Fruit fly (Drosophila melanogaster) whole organism, embryonic: ENCODE measurements around the gene Gsc.

ENCODE experiments used
- Abd-B ChIP-seq: fragments of 200-800 bp; sonication (Bioruptor generic); optimal IDR thresholded peaks from 2 replicates; lab custom pipeline; 2018; ENCODE audit warnings: missing biosample characterization, mild to moderate bottlenecking, missing genetic modification characterization, moderate library complexity
- CG11560 ChIP-seq: fragments of 200-800 bp; sonication (Bioruptor generic); IDR thresholded peaks from 3 replicates; pipeline ENCODE4 v1.3.6; 2022; ENCODE audit warnings: missing biosample characterization, missing genetic modification characterization
- CG12155 ChIP-seq: fragments of 200-800 bp; sonication (Bioruptor generic); optimal IDR thresholded peaks from 3 replicates; lab custom pipeline; 2016; ENCODE audit warnings: missing biosample characterization, missing genetic modification characterization
- CG14014 ChIP-seq: fragments of 200-800 bp; sonication (Bioruptor generic); IDR thresholded peaks from 2 replicates; pipeline ENCODE4 v1.3.6; 2022; ENCODE audit warnings: missing biosample characterization, missing genetic modification characterization
- CG14710 ChIP-seq: fragments of 200-800 bp; sonication (Bioruptor generic); optimal IDR thresholded peaks from 3 replicates; lab custom pipeline; 2019; ENCODE audit warnings: missing biosample characterization, mild to moderate bottlenecking, missing genetic modification characterization, moderate library complexity
- CG14860 ChIP-seq: fragments of 200-800 bp; sonication (Bioruptor generic); IDR thresholded peaks from 3 replicates; pipeline ENCODE4 v1.3.6; 2022; ENCODE audit warnings: missing biosample characterization, missing genetic modification characterization; ENCODE audit not compliant: partially characterized antibody
- CG30431 ChIP-seq: fragments of 200-800 bp; sonication (Bioruptor generic); optimal IDR thresholded peaks from 2 replicates; lab custom pipeline; 2017; ENCODE audit warnings: missing biosample characterization, missing genetic modification characterization
- CG3163 ChIP-seq: fragments of 200-800 bp; sonication (Bioruptor generic); optimal IDR thresholded peaks from 3 replicates; lab custom pipeline; 2016; ENCODE audit warnings: missing biosample characterization, missing genetic modification characterization
- CG34224 ChIP-seq: fragments of 200-800 bp; sonication (Bioruptor generic); IDR thresholded peaks from 3 replicates; pipeline ENCODE4 v1.3.6; 2022; ENCODE audit warnings: missing biosample characterization, missing genetic modification characterization; ENCODE audit not compliant: partially characterized antibody
- CG3726 ChIP-seq: fragments of 200-800 bp; sonication (Bioruptor generic); IDR thresholded peaks from 3 replicates; pipeline ENCODE4, ENCODE4 v1.3.6; 2022; ENCODE audit warnings: missing biosample characterization, missing genetic modification characterization
- CG6683 ChIP-seq: fragments of 200-800 bp; sonication (Bioruptor generic); optimal IDR thresholded peaks from 2 replicates; lab custom pipeline; 2017; ENCODE audit warnings: missing biosample characterization, mild to moderate bottlenecking, missing genetic modification characterization, missing genetic modification reagents
- CG6765 ChIP-seq: fragments of 200-800 bp; sonication (Bioruptor generic); optimal IDR thresholded peaks from 3 replicates; lab custom pipeline; 2017; ENCODE audit warnings: missing biosample characterization, mild to moderate bottlenecking, missing genetic modification characterization
- CG6813 ChIP-seq: fragments of 200-800 bp; sonication (Bioruptor generic); optimal IDR thresholded peaks from 2 replicates; lab custom pipeline; 2017; ENCODE audit warnings: missing biosample characterization, missing genetic modification characterization, mild to moderate bottlenecking, moderate library complexity, missing genetic modification reagents
- CG7745 ChIP-seq: fragments of 200-800 bp; sonication (Bioruptor generic); optimal IDR thresholded peaks from 2 replicates; lab custom pipeline; 2018; ENCODE audit warnings: missing biosample characterization, mild to moderate bottlenecking, missing genetic modification characterization, moderate library complexity
- CG7963 ChIP-seq: fragments of 200-800 bp; sonication (Bioruptor generic); IDR thresholded peaks from 3 replicates; pipeline ENCODE4 v1.3.6; 2022; ENCODE audit warnings: missing biosample characterization, missing genetic modification characterization; ENCODE audit not compliant: partially characterized antibody
- CG9876 ChIP-seq: fragments of 200-800 bp; sonication (Bioruptor generic); optimal IDR thresholded peaks from 2 replicates; lab custom pipeline; 2016; ENCODE audit warnings: missing biosample characterization, missing genetic modification characterization
- Deaf1 ChIP-seq: fragments of 200-800 bp; optimal IDR thresholded peaks from 3 replicates; lab custom pipeline; 2019; ENCODE audit warnings: missing biosample characterization, mild to moderate bottlenecking, missing genetic modification characterization, moderate library complexity
- Dref ChIP-seq: fragments of 200-800 bp; sonication (Bioruptor generic); IDR thresholded peaks from 2 replicates; pipeline ENCODE4 v1.3.6; 2022; ENCODE audit warnings: missing biosample characterization, missing genetic modification characterization
- H2.0 ChIP-seq: fragments of 200-800 bp; sonication (Bioruptor generic); IDR thresholded peaks from 2 replicates; pipeline ENCODE4 v1.3.6; 2022; ENCODE audit warnings: missing biosample characterization, missing genetic modification characterization
- Hmr ChIP-seq: fragments of 200-800 bp; sonication (Bioruptor generic); optimal IDR thresholded peaks from 3 replicates; lab custom pipeline; 2017; ENCODE audit warnings: mild to moderate bottlenecking, missing biosample characterization, missing genetic modification reagents, missing genetic modification characterization
- Pdp1 ChIP-seq, 2 experiments: fragments of 200-800 bp; sonication (Bioruptor generic); optimal IDR thresholded peaks; 3 replicates each; lab custom pipeline; 2016; ENCODE audit warnings: missing biosample characterization in 2 of 2, missing genetic modification characterization in 2 of 2, mild to moderate bottlenecking in 1 of 2, moderate library complexity in 1 of 2
- Rfx ChIP-seq: fragments of 200-800 bp; sonication (Bioruptor generic); IDR thresholded peaks from 2 replicates; pipeline ENCODE4 v1.3.6; 2022; ENCODE audit warnings: missing biosample characterization, missing genetic modification characterization
- Sry-δ ChIP-seq: fragments of 200-800 bp; sonication (Bioruptor generic); optimal IDR thresholded peaks from 2 replicates; lab custom pipeline; 2016; ENCODE audit warnings: missing biosample characterization, missing genetic modification characterization
- Trl ChIP-seq, 3 experiments: fragments of >200 bp in 2 of 3; fragments of 200-800 bp in 1 of 3; sonication (Bioruptor generic) in 1 of 3; optimal IDR thresholded peaks; 2 replicates in 1 of 3; 3 replicates in 2 of 3; lab custom pipeline; 2016 to 2017; ENCODE audit warnings: missing biosample characterization in 1 of 3, missing genetic modification characterization in 1 of 3
- Vsx1 ChIP-seq: fragments of 200-800 bp; sonication (Bioruptor generic); optimal IDR thresholded peaks from 2 replicates; lab custom pipeline; 2017; ENCODE audit warnings: missing biosample characterization, mild to moderate bottlenecking, missing genetic modification characterization, missing genetic modification reagents
- Xbp1 ChIP-seq: fragments of 200-800 bp; sonication (Bioruptor generic); optimal IDR thresholded peaks from 3 replicates; lab custom pipeline; 2016; ENCODE audit warnings: missing biosample characterization, mild to moderate bottlenecking, missing genetic modification characterization
- al ChIP-seq: fragments of 200-800 bp; sonication (Bioruptor generic); IDR thresholded peaks from 2 replicates; pipeline ENCODE4 v1.3.6; 2022; ENCODE audit warnings: missing biosample characterization, missing genetic modification characterization
- cad ChIP-seq: fragments of >200 bp; optimal IDR thresholded peaks from 2 replicates; lab custom pipeline; 2017; ENCODE audit warnings: missing biosample characterization, missing genetic modification characterization
- crp ChIP-seq, 2 experiments: fragments of 200-800 bp; sonication (Bioruptor generic); optimal IDR thresholded peaks; 2 replicates in 1 of 2; 3 replicates in 1 of 2; lab custom pipeline; 2017; ENCODE audit warnings: missing biosample characterization in 2 of 2, missing genetic modification characterization in 2 of 2, mild to moderate bottlenecking in 1 of 2, moderate library complexity in 1 of 2
- da ChIP-seq: fragments of 200-800 bp; sonication (Bioruptor generic); optimal IDR thresholded peaks from 2 replicates; lab custom pipeline; 2016; ENCODE audit warnings: missing biosample characterization, missing genetic modification characterization
- en ChIP-seq: fragments of 200-800 bp; sonication (Bioruptor generic); optimal IDR thresholded peaks from 2 replicates; lab custom pipeline; 2016; ENCODE audit warnings: missing biosample characterization, missing genetic modification characterization
- exex ChIP-seq: fragments of 200-800 bp; sonication (Bioruptor generic); optimal IDR thresholded peaks from 4 replicates; lab custom pipeline; 2018; ENCODE audit warnings: missing biosample characterization, mild to moderate bottlenecking, missing genetic modification characterization, moderate library complexity
- ftz-f1 ChIP-seq: fragments of 200-800 bp; sonication (Bioruptor generic); optimal IDR thresholded peaks from 2 replicates; lab custom pipeline; 2016; ENCODE audit warnings: missing biosample characterization, missing genetic modification characterization
- grau ChIP-seq: fragments of 200-800 bp; optimal IDR thresholded peaks from 3 replicates; lab custom pipeline; 2019; ENCODE audit warnings: missing biosample characterization, mild to moderate bottlenecking, missing genetic modification characterization, moderate library complexity
- ham ChIP-seq: fragments of 200-800 bp; sonication (Bioruptor generic); IDR thresholded peaks from 2 replicates; pipeline ENCODE4 v1.3.6; 2022; ENCODE audit warnings: missing biosample characterization, missing genetic modification characterization
- hb ChIP-seq: fragments of 200-800 bp; sonication (Bioruptor generic); IDR thresholded peaks from 3 replicates; pipeline ENCODE4 v1.3.6; 2022; ENCODE audit warnings: missing biosample characterization, missing genetic modification characterization; ENCODE audit not compliant: partially characterized antibody
- hkb ChIP-seq, 2 experiments: fragments of 200-800 bp in 1 of 2; fragments of >200 bp in 1 of 2; sonication (Bioruptor generic) in 1 of 2; IDR thresholded peaks in 1 of 2; optimal IDR thresholded peaks in 1 of 2; 2 replicates each; pipeline versions ENCODE4 v1.3.6 to Lab custom; 2017 to 2022; ENCODE audit warnings: missing biosample characterization in 1 of 2, missing genetic modification characterization in 1 of 2
- lilli ChIP-seq: fragments of 200-800 bp; sonication (Bioruptor generic); optimal IDR thresholded peaks from 3 replicates; lab custom pipeline; 2016; ENCODE audit warnings: missing biosample characterization, missing genetic modification characterization
- lola ChIP-seq, 3 experiments: fragments of >200 bp in 2 of 3; fragments of 200-800 bp in 1 of 3; sonication (Bioruptor generic) in 1 of 3; optimal IDR thresholded peaks; 2 replicates each; lab custom pipeline; 2017 to 2019; ENCODE audit warnings: missing biosample characterization in 3 of 3, missing genetic modification characterization in 3 of 3, mild to moderate bottlenecking in 1 of 3, moderate library complexity in 1 of 3
- nom ChIP-seq: fragments of 200-800 bp; sonication (Bioruptor generic); optimal IDR thresholded peaks from 2 replicates; lab custom pipeline; 2017; ENCODE audit warnings: missing biosample characterization, missing genetic modification characterization, mild to moderate bottlenecking, moderate library complexity, missing genetic modification reagents
- pfk ChIP-seq: fragments of 200-800 bp; sonication (Bioruptor generic); optimal IDR thresholded peaks from 2 replicates; lab custom pipeline; 2018; ENCODE audit warnings: missing biosample characterization, mild to moderate bottlenecking, missing genetic modification characterization, moderate library complexity
- pros ChIP-seq: fragments of 200-800 bp; sonication (Bioruptor generic); optimal IDR thresholded peaks from 3 replicates; lab custom pipeline; 2019; ENCODE audit warnings: missing biosample characterization, mild to moderate bottlenecking, missing genetic modification characterization, moderate library complexity
- repo ChIP-seq: fragments of 200-800 bp; sonication (Bioruptor generic); optimal IDR thresholded peaks from 2 replicates; lab custom pipeline; 2016; ENCODE audit warnings: missing biosample characterization, missing genetic modification characterization
- sqz ChIP-seq: fragments of 200-800 bp; sonication (Bioruptor generic); optimal IDR thresholded peaks from 3 replicates; lab custom pipeline; 2018; ENCODE audit warnings: missing biosample characterization, mild to moderate bottlenecking, missing genetic modification characterization
- stwl ChIP-seq: fragments of 200-800 bp; sonication (Bioruptor generic); optimal IDR thresholded peaks from 3 replicates; lab custom pipeline; 2018; ENCODE audit warnings: missing biosample characterization, mild to moderate bottlenecking, missing genetic modification characterization, moderate library complexity
- tio ChIP-seq: fragments of 200-800 bp; sonication (Bioruptor generic); optimal IDR thresholded peaks from 2 replicates; lab custom pipeline; 2017; ENCODE audit warnings: missing biosample characterization, missing genetic modification characterization, inconsistent platforms
- vvl ChIP-seq: fragments of 200-800 bp; sonication (Bioruptor generic); IDR thresholded peaks from 2 replicates; pipeline ENCODE4 v1.3.6; 2022; ENCODE audit warnings: missing biosample characterization, missing genetic modification characterization
- zfh1 ChIP-seq: fragments of 200-800 bp; sonication (Bioruptor generic); IDR thresholded peaks from 3 replicates; pipeline ENCODE4 v1.3.6; 2022; ENCODE audit warnings: missing biosample characterization, missing genetic modification characterization

Gene Gsc

DNA sequence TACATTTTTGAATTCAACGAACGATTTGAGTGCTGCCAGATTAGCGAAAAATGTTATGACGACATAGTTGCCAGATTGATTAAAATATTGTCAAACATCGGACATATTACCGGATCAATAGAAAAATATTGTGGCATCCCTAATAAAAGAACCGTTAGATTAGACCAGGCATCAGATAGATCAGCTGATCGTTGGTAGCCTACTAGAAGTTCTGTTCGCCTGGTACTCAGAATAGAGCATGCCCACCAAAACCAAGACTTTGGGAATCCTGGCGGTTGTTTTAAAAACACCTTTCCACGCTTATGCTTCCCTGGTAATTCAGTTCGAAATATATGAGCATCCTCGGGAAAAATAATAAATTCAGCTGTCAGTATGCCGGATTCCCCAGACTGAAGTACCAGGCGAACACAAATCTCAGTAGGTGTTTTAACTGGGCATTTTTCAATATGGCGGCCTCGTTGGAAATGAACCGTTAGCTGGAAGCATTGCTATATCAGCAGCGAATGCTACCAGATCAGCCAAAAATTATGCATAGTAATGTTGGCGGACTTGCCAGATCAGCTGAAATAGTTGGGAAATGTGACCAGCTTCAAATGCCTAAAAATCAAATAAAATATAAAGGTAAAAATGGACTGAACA lies 53.8 kb downstream of the Gsc start (continued):
- TF ChIP-seq en (GFP tag; lab: Kevin White, UChicago), result no peak
- TF ChIP-seq CG3163 (GFP tag; lab: Kevin White, UChicago), result peak; percentile 33
- TF ChIP-seq crp (GFP tag; optimal IDR thresholded peaks at IDR 0.05; lab: Kevin White, UChicago), result peak; percentile 73 to 92
- no peak for TF ChIP-seq CG30431 (GFP tag; lab: Kevin White, UChicago)
- no peak for TF ChIP-seq Vsx1 (GFP tag; lab: Kevin White, UChicago)
- TF ChIP-seq pfk (GFP tag; lab: Kevin White, UChicago), result no peak
- TF ChIP-seq tio (GFP tag; lab: Kevin White, UChicago), result no peak
- peak; percentile 17 for TF ChIP-seq CG6813 (GFP tag; lab: Kevin White, UChicago)
- no peak for TF ChIP-seq CG12155
- TF ChIP-seq Dref (GFP tag; lab: Robert Waterston, UW), result peak; percentile 38; the same call in 1 of the 2 replicates
- peak; percentile 79 for TF ChIP-seq CG34224 (GFP tag; lab: Robert Waterston, UW)
- TF ChIP-seq al (GFP tag; lab: Robert Waterston, UW), result no peak
- TF ChIP-seq CG7963 (GFP tag; lab: Robert Waterston, UW), result no peak
- TF ChIP-seq Hmr (GFP tag; lab: Kevin White, UChicago), result peak; percentile 94
- peak; percentile 23 for TF ChIP-seq CG6765 (GFP tag; lab: Kevin White, UChicago)
- TF ChIP-seq Xbp1, result peak; percentile 25
- TF ChIP-seq H2.0, result no peak
- TF ChIP-seq Abd-B (GFP tag; lab: Kevin White, UChicago), result peak; percentile 28
- no peak for TF ChIP-seq hb (GFP tag; lab: Robert Waterston, UW)
- TF ChIP-seq Sry-δ, result peak; percentile 35
- peak; percentile 82 for TF ChIP-seq vvl
- TF ChIP-seq Pdp1 (GFP tag; optimal IDR thresholded peaks at IDR 0.05; lab: Kevin White, UChicago), result peak in 1 of 2 experiments; percentile 8
- peak; percentile 57 for TF ChIP-seq ftz-f1
- TF ChIP-seq cad (GFP tag; lab: Kevin White, UChicago), result no peak
- no peak for TF ChIP-seq exex (tag; lab: Kevin White, UChicago)
- TF ChIP-seq sqz (GFP tag; lab: Kevin White, UChicago), result no peak
- no peak for TF ChIP-seq CG14014 (GFP tag; lab: Robert Waterston, UW)
- no peak for TF ChIP-seq lola (GFP tag; optimal IDR thresholded peaks at IDR 0.05; lab: Kevin White, UChicago)
- peak; percentile 47; the same call in 1 of the 2 replicates for TF ChIP-seq Rfx
- peak; percentile 57 for TF ChIP-seq CG14710 (tag; lab: Kevin White, UChicago)
- peak; percentile 26 for TF ChIP-seq CG7745 (tag; lab: Kevin White, UChicago)
- peak; percentile 62; the same call in 2 of the 3 replicates for TF ChIP-seq CG14860 (GFP tag; lab: Robert Waterston, UW)
- TF ChIP-seq Trl (optimal IDR thresholded peaks at IDR 0.05; lab: Kevin White, UChicago), result peak in 1 of 2 experiments; percentile 4
- no peak for TF ChIP-seq Trl (GFP tag; optimal IDR thresholded peaks at IDR 0.05; lab: Kevin White, UChicago)
- peak; percentile 93 for TF ChIP-seq pros (GFP tag; lab: Kevin White, UChicago)
- no peak for TF ChIP-seq grau (tag; lab: Kevin White, UChicago)
- TF ChIP-seq stwl (tag; lab: Kevin White, UChicago), result peak; percentile 70
- no peak for TF ChIP-seq CG9876
- no peak for TF ChIP-seq repo (GFP tag; lab: Kevin White, UChicago)
- TF ChIP-seq lilli (GFP tag; lab: Kevin White, UChicago), result peak; percentile 7
- peak; percentile 26 for TF ChIP-seq Deaf1 (tag; lab: Kevin White, UChicago)
- TF ChIP-seq nom (GFP tag; lab: Kevin White, UChicago), result peak; percentile 21
- TF ChIP-seq da (GFP tag; lab: Kevin White, UChicago), result no peak
- TF ChIP-seq CG3726 (GFP tag; lab: Robert Waterston, UW), result no peak
- no peak for TF ChIP-seq zfh1 (GFP tag; lab: Robert Waterston, UW)
- no peak for TF ChIP-seq ham (GFP tag; lab: Robert Waterston, UW)
- TF ChIP-seq CG11560 (tag; lab: Robert Waterston, UW), result peak; percentile 23; the same call in 1 of the 3 replicates
- no peak for TF ChIP-seq hkb (optimal IDR thresholded peaks at IDR 0.05; lab: Kevin White, UChicago)
- TF ChIP-seq hkb (GFP tag; IDR thresholded peaks at IDR 0.05; lab: Robert Waterston, UW), result no peak
- TF ChIP-seq CG6683 (GFP tag; lab: Kevin White, UChicago), result no peak
